Fruit fly (Drosophila melanogaster) whole organism, embryonic: ENCODE data around the gene PGAP2.

Source experiments
- Aef1 ChIP-seq: fragments of 200-800 bp; sonication (Bioruptor generic); IDR thresholded peaks from 3 replicates; pipeline ENCODE4 v1.3.6; 2022; ENCODE audit warnings: missing biosample characterization, missing genetic modification characterization
- CG10321 ChIP-seq: fragments of 200-800 bp; sonication (Bioruptor generic); IDR thresholded peaks from 2 replicates; pipeline ENCODE4 v1.3.6; 2022; ENCODE audit warnings: missing biosample characterization, missing genetic modification characterization
- CG11456 ChIP-seq: fragments of 200-800 bp; sonication (Bioruptor generic); IDR thresholded peaks from 3 replicates; pipeline ENCODE4 v1.3.6; 2022; ENCODE audit warnings: missing biosample characterization, missing genetic modification characterization
- CG15269 ChIP-seq: fragments of 200-800 bp; sonication (Bioruptor generic); optimal IDR thresholded peaks from 2 replicates; lab custom pipeline; 2018; ENCODE audit warnings: missing biosample characterization, mild to moderate bottlenecking, missing genetic modification characterization, moderate library complexity
- CG15479 ChIP-seq: fragments of 200-800 bp; sonication (Bioruptor generic); optimal IDR thresholded peaks from 3 replicates; lab custom pipeline; 2019; ENCODE audit warnings: missing biosample characterization, mild to moderate bottlenecking, missing genetic modification characterization, moderate library complexity
- CG1832 ChIP-seq: fragments of 200-800 bp; sonication (Bioruptor generic); optimal IDR thresholded peaks from 2 replicates; lab custom pipeline; 2017; ENCODE audit warnings: missing biosample characterization, mild to moderate bottlenecking, missing genetic modification characterization, inconsistent platforms
- CG30403 ChIP-seq: fragments of 200-800 bp; sonication (Bioruptor generic); optimal IDR thresholded peaks from 3 replicates; lab custom pipeline; 2016; ENCODE audit warnings: missing biosample characterization, missing genetic modification characterization
- CG4360 ChIP-seq: fragments of 200-800 bp; sonication (Bioruptor generic); IDR thresholded peaks from 2 replicates; pipeline ENCODE4 v1.3.6; 2022; ENCODE audit warnings: missing biosample characterization, missing genetic modification characterization
- D ChIP-seq, 2 experiments: fragments of 200-800 bp in 1 of 2; fragments of >200 bp in 1 of 2; sonication (Bioruptor generic) in 1 of 2; optimal IDR thresholded peaks; 2 replicates in 1 of 2; 3 replicates in 1 of 2; lab custom pipeline; 2017; ENCODE audit warnings: mild to moderate bottlenecking in 1 of 2, missing biosample characterization in 1 of 2, missing genetic modification characterization in 1 of 2, missing genetic modification reagents in 1 of 2
- Deaf1 ChIP-seq: fragments of 200-800 bp; optimal IDR thresholded peaks from 3 replicates; lab custom pipeline; 2019; ENCODE audit warnings: missing biosample characterization, mild to moderate bottlenecking, missing genetic modification characterization, moderate library complexity
- HmgD ChIP-seq: fragments of 200-800 bp; sonication (Bioruptor generic); optimal IDR thresholded peaks from 3 replicates; lab custom pipeline; 2016; ENCODE audit warnings: missing biosample characterization, missing genetic modification characterization
- Med ChIP-seq: fragments of 200-800 bp; sonication (Bioruptor generic); peaks from one replicate; lab custom pipeline; 2016; ENCODE audit warnings: missing biosample characterization, missing genetic modification characterization, mild to moderate bottlenecking, inconsistent platforms, moderate library complexity
- Mrtf ChIP-seq: fragments of 200-800 bp; sonication (Bioruptor generic); IDR thresholded peaks from 3 replicates; pipeline ENCODE4 v1.3.6; 2022; ENCODE audit warnings: missing biosample characterization, missing genetic modification characterization
- Rfx ChIP-seq: fragments of 200-800 bp; sonication (Bioruptor generic); IDR thresholded peaks from 2 replicates; pipeline ENCODE4 v1.3.6; 2022; ENCODE audit warnings: missing biosample characterization, missing genetic modification characterization
- Sox102F ChIP-seq: fragments of 200-800 bp; sonication (Bioruptor generic); optimal IDR thresholded peaks from 2 replicates; lab custom pipeline; 2018; ENCODE audit warnings: missing biosample characterization, mild to moderate bottlenecking, missing genetic modification characterization, moderate library complexity
- Usf ChIP-seq: fragments of 200-800 bp; sonication (Bioruptor generic); optimal IDR thresholded peaks from 2 replicates; lab custom pipeline; 2017; ENCODE audit warnings: missing genotype, missing biosample characterization, missing genetic modification characterization
- aop ChIP-seq: fragments of 200-800 bp; sonication (Bioruptor generic); IDR thresholded peaks from 2 replicates; pipeline ENCODE4 v1.3.6; 2022; ENCODE audit warnings: missing biosample characterization, missing genetic modification characterization
- ap ChIP-seq: fragments of 200-800 bp; sonication (Bioruptor generic); IDR thresholded peaks from 2 replicates; pipeline ENCODE4 v1.3.6; 2022; ENCODE audit warnings: missing biosample characterization, missing genetic modification characterization
- bab2 ChIP-seq: fragments of 200-800 bp; sonication (Bioruptor generic); optimal IDR thresholded peaks from 2 replicates; lab custom pipeline; 2016; ENCODE audit warnings: missing biosample characterization, missing genetic modification characterization
- bbx ChIP-seq: fragments of 200-800 bp; sonication (Bioruptor generic); IDR thresholded peaks from 2 replicates; pipeline ENCODE4 v1.3.6; 2022; ENCODE audit warnings: missing biosample characterization, missing genetic modification characterization; ENCODE audit not compliant: partially characterized antibody
- chm ChIP-seq: fragments of 200-800 bp; sonication (Bioruptor generic); IDR thresholded peaks from 2 replicates; pipeline ENCODE4 v1.3.6; 2022; ENCODE audit warnings: missing biosample characterization, missing genetic modification characterization
- chn ChIP-seq: fragments of 200-800 bp; sonication (Bioruptor generic); optimal IDR thresholded peaks from 2 replicates; lab custom pipeline; 2016; ENCODE audit warnings: missing biosample characterization, missing genetic modification characterization
- ci ChIP-seq: fragments of 200-800 bp; sonication (Bioruptor generic); IDR thresholded peaks from 3 replicates; pipeline ENCODE4 v1.3.6; 2022; ENCODE audit warnings: missing biosample characterization, missing genetic modification characterization
- corto ChIP-seq: fragments of 200-800 bp; sonication (Bioruptor generic); optimal IDR thresholded peaks from 2 replicates; lab custom pipeline; 2016; ENCODE audit warnings: missing biosample characterization, mild to moderate bottlenecking, missing genetic modification characterization, moderate library complexity
- crol ChIP-seq: fragments of 200-800 bp; sonication (Bioruptor generic); IDR thresholded peaks from 2 replicates; pipeline ENCODE4 v1.3.6; 2022; ENCODE audit warnings: missing biosample characterization, missing genetic modification characterization
- hb ChIP-seq: fragments of 200-800 bp; sonication (Bioruptor generic); IDR thresholded peaks from 3 replicates; pipeline ENCODE4 v1.3.6; 2022; ENCODE audit warnings: missing biosample characterization, missing genetic modification characterization; ENCODE audit not compliant: partially characterized antibody
- hbn ChIP-seq: fragments of 200-800 bp; sonication (Bioruptor generic); IDR thresholded peaks from 2 replicates; pipeline ENCODE4 v1.3.6; 2022; ENCODE audit warnings: missing biosample characterization, missing genetic modification characterization; ENCODE audit not compliant: partially characterized antibody
- ind ChIP-seq: fragments of 200-800 bp; sonication (Bioruptor generic); optimal IDR thresholded peaks from 3 replicates; lab custom pipeline; 2016; ENCODE audit warnings: missing biosample characterization, missing genetic modification characterization
- lov ChIP-seq, 2 experiments: fragments of 200-800 bp in 1 of 2; fragments of >200 bp in 1 of 2; sonication (Bioruptor generic) in 1 of 2; IDR thresholded peaks in 1 of 2; optimal IDR thresholded peaks in 1 of 2; 2 replicates in 1 of 2; 3 replicates in 1 of 2; pipeline versions ENCODE4 v1.3.6 to Lab custom; 2017 to 2022; ENCODE audit warnings: missing biosample characterization in 1 of 2, missing genetic modification characterization in 1 of 2
- pan ChIP-seq, 4 experiments: fragments of >200 bp in 3 of 4; fragments of 200-800 bp in 1 of 4; sonication (Bioruptor generic) in 1 of 4; optimal IDR thresholded peaks in 3 of 4; IDR thresholded peaks in 1 of 4; 2 replicates each; pipeline versions ENCODE4 v1.3.6 to Lab custom; 2017 to 2022; ENCODE audit warnings: missing biosample characterization in 2 of 4, missing genetic modification characterization in 2 of 4, mixed read lengths in 1 of 4
- sens ChIP-seq: fragments of 200-800 bp; sonication (Bioruptor generic); peaks from one replicate; lab custom pipeline; 2016; ENCODE audit warnings: missing biosample characterization, missing genetic modification characterization
- so ChIP-seq: fragments of 200-800 bp; sonication (Bioruptor generic); IDR thresholded peaks from 3 replicates; pipeline ENCODE4 v1.3.6; 2022; ENCODE audit warnings: missing biosample characterization, missing genetic modification characterization
- tll ChIP-seq, 2 experiments: fragments of 200-800 bp in 1 of 2; fragments of >200 bp in 1 of 2; sonication (Bioruptor generic) in 1 of 2; optimal IDR thresholded peaks; 2 replicates each; lab custom pipeline; 2017 to 2019; ENCODE audit warnings: missing biosample characterization in 2 of 2, missing genetic modification characterization in 2 of 2, mild to moderate bottlenecking in 1 of 2, moderate library complexity in 1 of 2
- tna ChIP-seq: fragments of 200-800 bp; sonication (Bioruptor generic); IDR thresholded peaks from 2 replicates; pipeline ENCODE4 v1.3.6; 2022; ENCODE audit warnings: missing biosample characterization, missing genetic modification characterization; ENCODE audit not compliant: partially characterized antibody
- twi ChIP-seq: fragments of 200-800 bp; optimal IDR thresholded peaks from 2 replicates; lab custom pipeline; 2019; ENCODE audit warnings: missing biosample characterization, mild to moderate bottlenecking, missing genetic modification characterization, moderate library complexity
- zen ChIP-seq: fragments of 200-800 bp; sonication (Bioruptor generic); optimal IDR thresholded peaks from 3 replicates; lab custom pipeline; 2018; ENCODE audit warnings: missing biosample characterization, mild to moderate bottlenecking, missing genetic modification characterization, moderate library complexity
- zfh1 ChIP-seq: fragments of 200-800 bp; sonication (Bioruptor generic); IDR thresholded peaks from 3 replicates; pipeline ENCODE4 v1.3.6; 2022; ENCODE audit warnings: missing biosample characterization, missing genetic modification characterization

Gene PGAP2

DNA sequence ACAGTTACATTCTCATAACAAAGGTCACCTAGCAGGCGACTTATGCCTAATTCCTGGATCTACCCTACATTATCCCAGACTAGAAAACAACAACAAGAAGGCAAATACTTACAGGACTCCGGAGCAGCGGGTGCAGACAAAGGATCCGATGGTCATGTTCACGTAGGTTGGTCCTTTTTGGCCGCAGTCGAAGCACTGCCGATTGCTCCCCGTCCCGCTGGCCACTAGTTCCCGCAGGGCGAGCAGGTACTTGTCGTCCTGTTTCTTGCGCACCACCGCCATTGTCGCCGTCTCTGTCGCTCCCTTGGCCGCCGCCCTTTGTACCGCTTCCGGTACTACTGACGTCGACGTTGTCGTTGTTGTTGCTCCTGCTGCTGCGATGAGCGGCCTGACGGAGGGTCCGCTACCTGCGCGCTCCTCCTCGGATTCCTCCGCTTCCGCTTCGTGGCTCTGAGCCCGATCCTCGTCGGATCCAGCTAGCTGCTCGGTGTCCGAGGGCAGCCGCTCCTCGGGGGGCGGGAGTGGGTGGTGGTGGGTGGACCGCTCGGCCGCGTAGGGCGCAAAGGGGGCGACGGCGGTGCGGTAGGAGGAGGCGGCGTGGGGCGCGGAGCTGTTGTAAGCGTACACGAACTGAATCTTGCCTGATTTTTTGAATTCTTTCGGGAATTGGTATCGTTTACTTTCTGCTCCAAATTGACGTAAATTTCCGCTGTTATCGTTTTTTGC lies 30.6 kb upstream of the PGAP2 start:
- peak; percentile 23 for TF ChIP-seq HmgD (GFP tag; lab: Kevin White, UChicago)
- TF ChIP-seq CG11456 (GFP tag; lab: Robert Waterston, UW) = 0 out of 3 replicates have a peak, but pooled peaks have one; percentile 18
- no peak for TF ChIP-seq ap (GFP tag; lab: Robert Waterston, UW)
- TF ChIP-seq D (optimal IDR thresholded peaks at IDR 0.05; lab: Kevin White, UChicago) = peak; percentile 57
- TF ChIP-seq D (GFP tag; optimal IDR thresholded peaks at IDR 0.05; lab: Kevin White, UChicago) = no peak
- TF ChIP-seq chn (GFP tag; lab: Kevin White, UChicago) = peak; percentile 6
- peak; percentile 79 for TF ChIP-seq zen (tag; lab: Kevin White, UChicago)
- TF ChIP-seq crol (GFP tag; lab: Robert Waterston, UW) = peak; percentile 76
- no peak for TF ChIP-seq corto
- TF ChIP-seq CG10321 = 0 out of 2 replicates have a peak, but pooled peaks have one; percentile 34
- peak; percentile 86 for TF ChIP-seq CG15479 (GFP tag; lab: Kevin White, UChicago)
- TF ChIP-seq sens (GFP tag; lab: Kevin White, UChicago) = peak; percentile 59
- peak; percentile 47; the same call in 1 of the 3 replicates for TF ChIP-seq ci
- TF ChIP-seq CG1832 = peak; percentile 47
- TF ChIP-seq CG30403 (GFP tag; lab: Kevin White, UChicago) = no peak
- peak; percentile 80 for TF ChIP-seq CG4360 (GFP tag; lab: Robert Waterston, UW)
- 0 out of 2 replicates have a peak, but pooled peaks have one; percentile 13 for TF ChIP-seq Rfx
- TF ChIP-seq ind (GFP tag; lab: Kevin White, UChicago) = no peak
- 0 out of 2 replicates have a peak, but pooled peaks have one; percentile 22 for TF ChIP-seq bbx (GFP tag; lab: Robert Waterston, UW)
- 0 out of 3 replicates have a peak, but pooled peaks have one; percentile 8 for TF ChIP-seq hb
- TF ChIP-seq bab2 (GFP tag; lab: Kevin White, UChicago) = no peak
- TF ChIP-seq hbn (GFP tag; lab: Robert Waterston, UW) = 0 out of 2 replicates have a peak, but pooled peaks have one; percentile 22
- 0 out of 3 replicates have a peak, but pooled peaks have one; percentile 20 for TF ChIP-seq so (GFP tag; lab: Robert Waterston, UW)
- no peak for TF ChIP-seq Aef1
- TF ChIP-seq Usf (GFP tag; lab: Kevin White, UChicago) = no peak
- TF ChIP-seq CG15269 (tag; lab: Kevin White, UChicago) = no peak
- 0 out of 2 replicates have a peak, but pooled peaks have one; percentile 19 for TF ChIP-seq chm (GFP tag; lab: Robert Waterston, UW)
- no peak for TF ChIP-seq pan (optimal IDR thresholded peaks at IDR 0.05; lab: Kevin White, UChicago)
- TF ChIP-seq pan (GFP tag; optimal IDR thresholded peaks at IDR 0.05 in 1 of 2, IDR thresholded peaks at IDR 0.05 in 1 of 2) = no peak
- TF ChIP-seq Med (GFP tag; lab: Kevin White, UChicago) = peak; percentile 62
- TF ChIP-seq Sox102F (GFP tag; lab: Kevin White, UChicago) = no peak
- TF ChIP-seq lov (optimal IDR thresholded peaks at IDR 0.05; lab: Kevin White, UChicago) = no peak
- TF ChIP-seq lov (GFP tag; IDR thresholded peaks at IDR 0.05; lab: Robert Waterston, UW) = 0 out of 3 replicates have a peak, but pooled peaks have one; percentile 11
- TF ChIP-seq Deaf1 = no peak
- TF ChIP-seq tll (GFP tag; optimal IDR thresholded peaks at IDR 0.05; lab: Kevin White, UChicago) = peak in 1 of 2 experiments; percentile 55
- no peak for TF ChIP-seq Mrtf (GFP tag; lab: Robert Waterston, UW)
- 0 out of 2 replicates have a peak, but pooled peaks have one; percentile 5 for TF ChIP-seq aop (GFP tag; lab: Robert Waterston, UW)
- TF ChIP-seq tna = no peak
- TF ChIP-seq twi (tag; lab: Kevin White, UChicago) = peak; percentile 21
- peak; percentile 24; the same call in 1 of the 3 replicates for TF ChIP-seq zfh1
